Fruit fly (Drosophila melanogaster): ENCODE results near the gene CG5282.

The CG5282 gene

DNA sequence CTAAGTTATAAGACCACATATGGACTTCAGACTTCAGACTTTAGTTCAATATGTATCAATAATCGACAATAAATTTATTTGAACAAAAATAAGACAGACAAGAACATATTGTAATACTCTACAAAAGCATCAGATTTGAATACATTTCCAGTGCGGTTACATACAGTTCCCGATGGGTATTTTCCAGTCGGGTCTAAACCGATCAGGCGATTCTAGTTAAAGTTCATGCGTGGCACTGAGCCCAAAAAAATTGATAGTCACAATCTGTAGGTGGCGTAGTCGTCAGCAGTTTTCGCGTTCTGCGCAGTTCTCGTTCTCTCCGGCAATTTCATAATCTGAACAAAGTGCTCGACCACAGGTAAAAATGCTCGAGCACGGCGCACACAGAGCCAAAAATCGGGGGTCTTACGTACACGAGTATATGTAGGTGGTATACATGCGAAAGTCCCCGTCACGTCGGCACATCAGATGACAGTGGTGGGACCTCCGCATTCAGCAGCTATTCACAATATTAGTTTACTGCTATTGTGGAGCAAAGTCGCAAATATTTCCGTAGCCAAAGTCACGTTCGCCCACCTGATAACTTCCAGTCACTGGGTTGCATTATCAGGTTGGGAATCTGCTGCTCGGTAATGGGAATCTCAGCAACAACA is 30.5 kb downstream of the CG5282 start (continued):
- TF ChIP-seq slp2 (GFP tag; optimal IDR thresholded peaks at IDR 0.05) (no peak), ac (GFP tag; optimal IDR thresholded peaks at IDR 0.05) (no peak), CG31388 (GFP tag; optimal IDR thresholded peaks at IDR 0.05) (no peak), ro (GFP tag; IDR thresholded peaks at IDR 0.05) (no peak), Atf3 (GFP tag; optimal IDR thresholded peaks at IDR 0.05) (no peak), hkb (optimal IDR thresholded peaks at IDR 0.05) (no peak), hkb (GFP tag; IDR thresholded peaks at IDR 0.05) (no peak), Usf (GFP tag; optimal IDR thresholded peaks at IDR 0.05) (peak; percentile 1), cwo (GFP tag; optimal IDR thresholded peaks at IDR 0.05) (peak; percentile 85), CG7372 (GFP tag; IDR thresholded peaks at IDR 0.05) (no peak), Nf-YA (GFP tag; IDR thresholded peaks at IDR 0.05) (no peak), lola (GFP tag; optimal IDR thresholded peaks at IDR 0.05) (no peak), lilli (GFP tag; optimal IDR thresholded peaks at IDR 0.05) (peak; percentile 80), CG1792 (GFP tag; optimal IDR thresholded peaks at IDR 0.05) (peak; percentile 25), pfk (GFP tag; optimal IDR thresholded peaks at IDR 0.05) (peak; percentile 58), CG9797 (GFP tag; optimal IDR thresholded peaks at IDR 0.05) (no peak), ara (GFP tag; IDR thresholded peaks at IDR 0.05) (no peak), btn (GFP tag; optimal IDR thresholded peaks at IDR 0.05) (no peak), CG2199 (GFP tag; IDR thresholded peaks at IDR 0.05) (peak; percentile 89; the same call in 2 of the 3 replicates), Antp (GFP tag; optimal IDR thresholded peaks at IDR 0.05) (peak; percentile 13), CG6813 (GFP tag; optimal IDR thresholded peaks at IDR 0.05) (no peak), CG2875 (GFP tag; optimal IDR thresholded peaks at IDR 0.05) (no peak), Jarid2 (GFP tag; optimal IDR thresholded peaks at IDR 0.05) (no peak), CG13624 (GFP tag; optimal IDR thresholded peaks at IDR 0.05) (peak; percentile 85), CG1647 (GFP tag; optimal IDR thresholded peaks at IDR 0.05) (peak; percentile 54), CG4424 (GFP tag; optimal IDR thresholded peaks at IDR 0.05) (no peak), hth (optimal IDR thresholded peaks at IDR 0.05) (no peak), MBD-R2 (GFP tag; IDR thresholded peaks at IDR 0.05) (peak; percentile 42; the same call in 1 of the 2 replicates), schlank (tag; optimal IDR thresholded peaks at IDR 0.05) (no peak), kay (GFP tag; optimal IDR thresholded peaks at IDR 0.05) (no peak), Oaz (GFP tag; IDR thresholded peaks at IDR 0.05) (0 out of 2 replicates have a peak, but pooled peaks have one; percentile 6), E2f1 (GFP tag; IDR thresholded peaks at IDR 0.05) (peak; percentile 54; the same call in 1 of the 2 replicates), Opbp (GFP tag; IDR thresholded peaks at IDR 0.05; ENCODE audit: partially characterized antibody) (no peak), CG9817 (tag; optimal IDR thresholded peaks at IDR 0.05) (no peak), CG9609 (GFP tag; optimal IDR thresholded peaks at IDR 0.05) (no peak), CG30431 (GFP tag; optimal IDR thresholded peaks at IDR 0.05) (no peak), Aef1 (GFP tag; IDR thresholded peaks at IDR 0.05) (peak; percentile 33; the same call in 1 of the 3 replicates), CG12744 (GFP tag; optimal IDR thresholded peaks at IDR 0.05) (no peak), pb (GFP tag; optimal IDR thresholded peaks at IDR 0.05) (no peak), CG15479 (GFP tag; optimal IDR thresholded peaks at IDR 0.05) (no peak), slbo (GFP tag; IDR thresholded peaks at IDR 0.05) (peak; percentile 69), BtbVII (GFP tag; optimal IDR thresholded peaks at IDR 0.05) (peak; percentile 65), CG31441 (GFP tag; IDR thresholded peaks at IDR 0.05) (0 out of 2 replicates have a peak, but pooled peaks have one; percentile 24), CG16779 (GFP tag; IDR thresholded peaks at IDR 0.05) (no peak), D (optimal IDR thresholded peaks at IDR 0.05) (no peak), D (GFP tag; optimal IDR thresholded peaks at IDR 0.05) (no peak), CG18476 (GFP tag; optimal IDR thresholded peaks at IDR 0.05) (peak; percentile 31), pnt (GFP tag; optimal IDR thresholded peaks at IDR 0.05) (no peak), Vsx1 (GFP tag; optimal IDR thresholded peaks at IDR 0.05) (no peak), Eip74EF (GFP tag; optimal IDR thresholded peaks at IDR 0.05) (no peak), Lim3 (GFP tag; IDR thresholded peaks at IDR 0.05) (no peak)

Data from whole organism, embryonic.